Worm (Caenorhabditis elegans): ENCODE results near the gene ceh-86.

- TF ChIP-seq pha-4 (tag; optimal IDR thresholded peaks at IDR 0.05), result no peak
- TF ChIP-seq C08G9.2 (tag; optimal IDR thresholded peaks at IDR 0.05), result no peak
- no peak for TF ChIP-seq unc-86 (tag; optimal IDR thresholded peaks at IDR 0.05)
- no peak for TF ChIP-seq rnt-1 (tag; optimal IDR thresholded peaks at IDR 0.05)
- TF ChIP-seq gmeb-2 (tag; optimal IDR thresholded peaks at IDR 0.05), result no peak
- TF ChIP-seq ceh-30 (tag; optimal IDR thresholded peaks at IDR 0.05), result no peak
- TF ChIP-seq ceh-2 (tag; optimal IDR thresholded peaks at IDR 0.05), result no peak
- no peak for TF ChIP-seq pag-3 (tag; optimal IDR thresholded peaks at IDR 0.05; ENCODE audit: borderline replicate concordance)
- no peak for TF ChIP-seq ceh-24 (tag; optimal IDR thresholded peaks at IDR 0.05)
- TF ChIP-seq hlh-15 (tag; optimal IDR thresholded peaks at IDR 0.05), result no peak
- TF ChIP-seq K02D7.2 (tag; optimal IDR thresholded peaks at IDR 0.05), result no peak
- no peak for TF ChIP-seq sox-2 (GFP tag; IDR thresholded peaks at IDR 0.05)
- TF ChIP-seq pqm-1 (tag; optimal IDR thresholded peaks at IDR 0.05), result no peak
Observed at ce11 chrII:2438180-2438579, 6.3 kb upstream of the ceh-86 start.
